Fruit fly (Drosophila melanogaster): Measurements from ENCODE around the gene CG13962.

DNA sequence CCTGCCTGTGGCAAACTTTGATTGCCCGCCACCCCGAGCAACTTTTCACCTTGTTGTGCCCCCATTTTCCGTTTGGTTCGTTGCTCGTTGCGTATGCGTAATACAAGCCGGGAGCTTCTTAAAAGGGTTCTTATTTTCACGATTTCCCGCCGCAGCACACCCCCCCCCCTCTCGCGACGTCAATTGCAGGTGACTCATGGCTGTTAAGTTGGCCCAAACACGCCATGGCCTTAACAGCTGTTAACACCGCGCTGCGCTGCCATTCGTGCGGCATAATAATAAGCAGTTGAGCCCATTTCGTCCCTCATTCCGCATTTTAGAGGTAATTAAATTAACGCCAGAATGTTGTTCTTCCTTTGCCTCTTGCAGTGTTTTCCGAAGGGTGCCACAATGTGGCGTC lies 36.6 kb upstream of the CG13962 start:
- TF ChIP-seq CG16779 (tag; optimal IDR thresholded peaks at IDR 0.05) (no peak), pdm3 (GFP tag; optimal IDR thresholded peaks at IDR 0.05) (no peak)

Data from whole organism, prepupa.